Fruit fly (Drosophila melanogaster): ENCODE results near the gene GstD3.

- TF ChIP-seq Ets98B (GFP tag; IDR thresholded peaks at IDR 0.05) (no peak), D1 (tag; optimal IDR thresholded peaks at IDR 0.05) (no peak), CG12605 (GFP tag; IDR thresholded peaks at IDR 0.05) (no peak), CG10348 (GFP tag; IDR thresholded peaks at IDR 0.05) (no peak), CG4496 (GFP tag; IDR thresholded peaks at IDR 0.05) (no peak), CG14655 (GFP tag; optimal IDR thresholded peaks at IDR 0.05) (no peak), Snoo (tag; optimal IDR thresholded peaks at IDR 0.05) (no peak)
Measured at dm6 chr3R:12365264-12365840, 7.5 kb upstream of the GstD3 start, which contains the start of gene GstD10.

Data from whole organism, pupa.